Worm (Caenorhabditis elegans): Measurements from ENCODE around the gene ver-3.

ver-3 gene

ce11 chrX:11033128-11033951 lies 41.1 kb downstream of the ver-3 start:
- no peak for TF ChIP-seq ref-1 (GFP tag; conservative IDR thresholded peaks at IDR 0.05)
- TF ChIP-seq ztf-29 (GFP tag; IDR thresholded peaks at IDR 0.05): no peak
- no peak for TF ChIP-seq med-1 (GFP tag; optimal IDR thresholded peaks at IDR 0.05; ENCODE audit: insufficient read depth)
- no peak for TF ChIP-seq ztf-23 (GFP tag; IDR thresholded peaks at IDR 0.05)
- no peak for TF ChIP-seq klf-2 (GFP tag; conservative IDR thresholded peaks at IDR 0.05)
- no peak for TF ChIP-seq cog-1 (tag; optimal IDR thresholded peaks at IDR 0.05)
- TF ChIP-seq flt-1 (GFP tag; IDR thresholded peaks at IDR 0.05): no peak
- TF ChIP-seq T22C8.4 (GFP tag; IDR thresholded peaks at IDR 0.05): no peak
- no peak for TF ChIP-seq tab-1 (GFP tag; IDR thresholded peaks at IDR 0.05)

ce11 chrX:11033952-11034287 lies 41.6 kb downstream of the ver-3 start:
- TF ChIP-seq med-1 (GFP tag; optimal IDR thresholded peaks at IDR 0.05; ENCODE audit: insufficient read depth): no peak
- no peak for TF ChIP-seq tab-1 (GFP tag; IDR thresholded peaks at IDR 0.05)
- TF ChIP-seq ref-1 (GFP tag; conservative IDR thresholded peaks at IDR 0.05): no peak
- no peak for TF ChIP-seq ztf-23 (GFP tag; IDR thresholded peaks at IDR 0.05)
- TF ChIP-seq klf-2 (GFP tag; conservative IDR thresholded peaks at IDR 0.05): no peak
- no peak for TF ChIP-seq cog-1 (tag; optimal IDR thresholded peaks at IDR 0.05)
- TF ChIP-seq ztf-29 (GFP tag; IDR thresholded peaks at IDR 0.05): no peak
- no peak for TF ChIP-seq flt-1 (GFP tag; IDR thresholded peaks at IDR 0.05)
- no peak for TF ChIP-seq T22C8.4 (GFP tag; IDR thresholded peaks at IDR 0.05)

- 0 out of 2 replicates have a peak, but pooled peaks have one; percentile 7 for TF ChIP-seq T22C8.4 (GFP tag; IDR thresholded peaks at IDR 0.05)
- 0 out of 2 replicates have a peak, but pooled peaks have one; percentile 18 for TF ChIP-seq tab-1 (GFP tag; IDR thresholded peaks at IDR 0.05)
- TF ChIP-seq ztf-23 (GFP tag; IDR thresholded peaks at IDR 0.05): no peak
- TF ChIP-seq flt-1 (GFP tag; IDR thresholded peaks at IDR 0.05): no peak
- TF ChIP-seq cog-1 (tag; optimal IDR thresholded peaks at IDR 0.05): peak; percentile 25
- TF ChIP-seq ztf-29 (GFP tag; IDR thresholded peaks at IDR 0.05): no peak
- TF ChIP-seq ref-1 (GFP tag; conservative IDR thresholded peaks at IDR 0.05): no peak
- TF ChIP-seq med-1 (GFP tag; optimal IDR thresholded peaks at IDR 0.05; ENCODE audit: insufficient read depth): no peak
These were observed 42.3 kb downstream of the ver-3 start for ce11 chrX:11034430-11035117.

- TF ChIP-seq flt-1 (GFP tag; IDR thresholded peaks at IDR 0.05): no peak
These were observed 43.3 kb downstream of the ver-3 start for ce11 chrX:11035563-11035962.

ce11 chrX:11036114-11037087 lies 44.1 kb downstream of the ver-3 start:
- no peak for TF ChIP-seq ztf-29 (GFP tag; IDR thresholded peaks at IDR 0.05)
- TF ChIP-seq flt-1 (GFP tag; IDR thresholded peaks at IDR 0.05): no peak
- TF ChIP-seq tab-1 (GFP tag; IDR thresholded peaks at IDR 0.05): no peak
- TF ChIP-seq ref-1 (GFP tag; conservative IDR thresholded peaks at IDR 0.05): no peak
- TF ChIP-seq T22C8.4 (GFP tag; IDR thresholded peaks at IDR 0.05): no peak
- TF ChIP-seq ztf-23 (GFP tag; IDR thresholded peaks at IDR 0.05): no peak
- TF ChIP-seq med-1 (GFP tag; optimal IDR thresholded peaks at IDR 0.05; ENCODE audit: insufficient read depth): no peak
- TF ChIP-seq cog-1 (tag; optimal IDR thresholded peaks at IDR 0.05): no peak
- TF ChIP-seq klf-2 (GFP tag; conservative IDR thresholded peaks at IDR 0.05): no peak

ce11 chrX:11038221-11038620 lies 45.9 kb downstream of the ver-3 start:
- no peak for TF ChIP-seq klf-2 (GFP tag; conservative IDR thresholded peaks at IDR 0.05)
- no peak for TF ChIP-seq med-1 (GFP tag; optimal IDR thresholded peaks at IDR 0.05; ENCODE audit: insufficient read depth)
- no peak for TF ChIP-seq cog-1 (tag; optimal IDR thresholded peaks at IDR 0.05)
- TF ChIP-seq ref-1 (GFP tag; conservative IDR thresholded peaks at IDR 0.05): no peak
- TF ChIP-seq T22C8.4 (GFP tag; IDR thresholded peaks at IDR 0.05): no peak

- TF ChIP-seq flt-1 (GFP tag; IDR thresholded peaks at IDR 0.05) (no peak), T22C8.4 (GFP tag; IDR thresholded peaks at IDR 0.05) (no peak), cog-1 (tag; optimal IDR thresholded peaks at IDR 0.05) (no peak), med-1 (GFP tag; optimal IDR thresholded peaks at IDR 0.05; ENCODE audit: insufficient read depth) (no peak)
These were observed 50.5 kb downstream of the ver-3 start, which contains the start of gene C09F12.3 for ce11 chrX:11042777-11043176. Gene C09F12.3, minus strand, starts transcription at chrX:11042877.

ce11 chrX:11047183-11047582 lies 54.9 kb downstream of the ver-3 start, which contains the start of gene clc-1:
Gene clc-1, plus strand, starts transcription at chrX:11047446.
- TF ChIP-seq flt-1 (GFP tag; IDR thresholded peaks at IDR 0.05): no peak
- TF ChIP-seq med-1 (GFP tag; optimal IDR thresholded peaks at IDR 0.05; ENCODE audit: insufficient read depth): no peak
- no peak for TF ChIP-seq ztf-29 (GFP tag; IDR thresholded peaks at IDR 0.05)
- TF ChIP-seq ref-1 (GFP tag; conservative IDR thresholded peaks at IDR 0.05): no peak
- TF ChIP-seq cog-1 (tag; optimal IDR thresholded peaks at IDR 0.05): no peak
- TF ChIP-seq tab-1 (GFP tag; IDR thresholded peaks at IDR 0.05): no peak
- TF ChIP-seq T22C8.4 (GFP tag; IDR thresholded peaks at IDR 0.05): no peak
- no peak for TF ChIP-seq ztf-23 (GFP tag; IDR thresholded peaks at IDR 0.05)
- no peak for TF ChIP-seq klf-2 (GFP tag; conservative IDR thresholded peaks at IDR 0.05)
